Fruit fly (Drosophila melanogaster) Kc167 (cell line): ENCODE results near the gene Scsalpha1.

Experiments
- Myc ChIP-seq: fragments of >200 bp; optimal IDR thresholded peaks from 2 replicates; lab custom pipeline; 2017; ENCODE audit warnings: missing external identifiers
- Sin3A ChIP-seq: fragments of >200 bp; optimal IDR thresholded peaks from 2 replicates; lab custom pipeline; 2018; ENCODE audit warnings: missing external identifiers
- h ChIP-seq: fragments of >200 bp; optimal IDR thresholded peaks from 3 replicates; lab custom pipeline; 2018; ENCODE audit warnings: missing external identifiers
- insv ChIP-seq: fragments of >200 bp; optimal IDR thresholded peaks from 3 replicates; lab custom pipeline; 2018; ENCODE audit warnings: missing external identifiers
- psq ChIP-seq: fragments of >200 bp; optimal IDR thresholded peaks from 2 replicates; lab custom pipeline; 2017; ENCODE audit warnings: missing external identifiers
- ttk ChIP-seq: sonication (Bioruptor generic); optimal IDR thresholded peaks from 2 replicates; lab custom pipeline; 2017; ENCODE audit warnings: missing external identifiers

The Scsalpha1 gene

DNA sequence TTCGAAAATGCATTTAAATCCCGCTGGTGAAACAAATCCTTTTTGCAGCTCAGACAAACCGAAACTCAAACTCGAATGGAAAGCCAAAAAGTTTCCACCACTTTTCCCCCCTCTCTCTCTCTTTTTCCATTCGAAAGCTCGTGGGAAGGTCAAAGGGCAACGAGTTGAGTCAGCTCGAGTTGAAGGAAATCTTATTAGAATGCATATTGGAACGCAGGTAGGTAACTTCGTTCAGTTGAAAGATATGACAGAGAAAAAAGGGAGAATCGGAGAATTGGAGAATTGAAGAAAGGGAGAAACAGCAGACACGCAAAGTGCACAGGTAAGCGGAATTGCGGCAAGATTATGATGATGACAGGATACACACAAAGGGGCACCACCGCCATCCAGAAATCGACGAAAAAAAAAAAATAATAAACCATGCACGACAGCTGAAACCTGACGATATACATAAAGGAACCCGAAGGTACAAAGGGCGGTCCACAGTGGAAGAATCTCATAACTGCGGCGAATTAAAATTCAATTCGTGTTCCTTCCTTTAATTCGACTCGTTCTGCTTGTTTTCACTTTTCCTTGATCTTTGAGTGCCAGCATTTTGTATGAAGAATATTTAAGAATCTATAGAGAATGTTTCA lies 31.3 kb upstream of the Scsalpha1 start:
- TF ChIP-seq Sin3A = no peak
- no peak for TF ChIP-seq Myc (lab: Kevin White, UChicago)
- no peak for TF ChIP-seq h (lab: Kevin White, UChicago)
- no peak for TF ChIP-seq insv (lab: Kevin White, UChicago)
- no peak for TF ChIP-seq ttk (lab: Kevin White, UChicago)
- TF ChIP-seq psq (lab: Kevin White, UChicago) = no peak

- no peak for TF ChIP-seq ttk (lab: Kevin White, UChicago)
- TF ChIP-seq psq (lab: Kevin White, UChicago) = no peak
- no peak for TF ChIP-seq insv (lab: Kevin White, UChicago)
Measured at dm6 chr3L:3783436-3783835, 30.6 kb upstream of the Scsalpha1 start.

- no peak for TF ChIP-seq ttk (lab: Kevin White, UChicago)
- TF ChIP-seq Myc (lab: Kevin White, UChicago) = no peak
- no peak for TF ChIP-seq psq (lab: Kevin White, UChicago)
- TF ChIP-seq h (lab: Kevin White, UChicago) = no peak
- TF ChIP-seq Sin3A = no peak
- no peak for TF ChIP-seq insv (lab: Kevin White, UChicago)
Measured at dm6 chr3L:3784001-3784400, 30.0 kb upstream of the Scsalpha1 start.

- no peak for TF ChIP-seq Sin3A
- no peak for TF ChIP-seq Myc (lab: Kevin White, UChicago)
- no peak for TF ChIP-seq h (lab: Kevin White, UChicago)
- no peak for TF ChIP-seq psq (lab: Kevin White, UChicago)
- no peak for TF ChIP-seq insv (lab: Kevin White, UChicago)
- TF ChIP-seq ttk (lab: Kevin White, UChicago) = no peak
Measured at dm6 chr3L:3785002-3785661, 28.9 kb upstream of the Scsalpha1 start.

- TF ChIP-seq Myc (lab: Kevin White, UChicago) = no peak
- no peak for TF ChIP-seq ttk (lab: Kevin White, UChicago)
- no peak for TF ChIP-seq Sin3A
- no peak for TF ChIP-seq h (lab: Kevin White, UChicago)
- TF ChIP-seq insv (lab: Kevin White, UChicago) = no peak
- TF ChIP-seq psq (lab: Kevin White, UChicago) = no peak
Measured at dm6 chr3L:3785688-3786087, 28.3 kb upstream of the Scsalpha1 start.

DNA sequence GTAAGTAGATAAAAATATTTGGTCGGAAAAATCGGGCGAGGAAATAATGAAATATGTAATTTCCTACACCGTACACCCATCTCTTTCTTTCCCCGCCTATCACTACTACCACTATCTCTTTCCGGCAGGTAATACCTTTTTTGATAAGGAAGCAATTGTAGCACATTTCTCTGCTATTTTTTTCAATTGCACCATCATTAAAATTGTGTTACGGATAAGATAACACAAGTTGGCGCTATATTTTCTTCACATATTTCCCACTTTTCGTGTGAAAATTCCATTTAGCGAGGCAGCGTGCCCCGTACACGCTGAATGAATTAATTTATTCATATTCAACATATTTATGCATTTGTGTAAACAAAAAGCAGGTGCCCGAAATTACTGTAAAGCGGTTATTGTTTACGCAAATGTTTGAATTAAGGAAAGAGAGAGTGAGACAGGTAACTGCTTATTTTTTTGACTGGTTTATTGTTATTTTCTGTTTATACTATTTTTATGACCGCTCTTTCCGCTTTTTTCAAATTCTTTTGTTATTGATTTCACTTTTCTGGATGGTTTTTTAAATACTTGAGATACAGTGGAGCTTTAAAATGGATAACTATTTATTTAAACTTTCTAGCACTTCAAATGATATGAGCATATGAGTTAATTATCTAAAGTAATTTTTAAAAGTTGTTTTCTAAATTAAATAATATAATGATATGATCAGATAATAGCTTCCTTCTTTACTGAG lies 27.5 kb upstream of the Scsalpha1 start:
- TF ChIP-seq ttk (lab: Kevin White, UChicago) (no peak), insv (lab: Kevin White, UChicago) (no peak), Myc (lab: Kevin White, UChicago) (no peak), h (lab: Kevin White, UChicago) (no peak), Sin3A (no peak), psq (lab: Kevin White, UChicago) (no peak)

- TF ChIP-seq Myc (lab: Kevin White, UChicago) (no peak), ttk (lab: Kevin White, UChicago) (no peak)
Measured at dm6 chr3L:3787077-3787433, 27.0 kb upstream of the Scsalpha1 start.

dm6 chr3L:3787595-3788151 lies 26.3 kb upstream of the Scsalpha1 start:
- TF ChIP-seq insv (lab: Kevin White, UChicago) (no peak), Myc (lab: Kevin White, UChicago) (no peak), ttk (lab: Kevin White, UChicago) (no peak), h (lab: Kevin White, UChicago) (no peak), Sin3A (no peak), psq (lab: Kevin White, UChicago) (no peak)

DNA sequence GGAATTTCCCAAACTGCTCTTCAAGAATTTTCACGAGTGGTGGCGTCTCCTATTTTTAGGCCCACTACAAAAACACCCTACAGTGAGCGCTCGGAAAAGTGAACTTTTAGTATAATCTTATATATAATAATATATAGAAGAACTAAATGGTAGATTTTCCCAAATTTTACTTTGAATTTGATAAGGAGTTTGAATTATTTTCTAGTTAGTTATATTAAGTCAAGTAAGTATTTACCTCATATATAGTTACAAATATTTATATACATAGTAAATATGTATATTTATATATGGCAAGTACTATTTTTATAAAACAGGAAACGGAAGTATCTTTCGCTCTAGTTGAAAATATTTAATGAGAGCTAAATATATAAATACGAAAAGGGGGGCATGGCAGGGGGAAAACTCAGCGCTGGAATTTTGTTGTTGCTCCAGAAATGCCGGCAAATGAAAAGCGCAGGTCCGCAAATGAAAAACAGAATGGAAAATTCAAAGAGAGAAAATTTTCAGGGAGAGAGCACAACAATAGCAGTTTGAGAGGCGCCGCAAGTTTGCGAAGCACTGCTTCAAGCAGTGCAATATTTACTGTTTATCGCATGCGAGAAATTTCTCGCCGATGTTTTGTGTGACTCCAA lies 25.1 kb upstream of the Scsalpha1 start:
- TF ChIP-seq Sin3A = no peak
- TF ChIP-seq insv (lab: Kevin White, UChicago) = no peak
- TF ChIP-seq h (lab: Kevin White, UChicago) = no peak
- no peak for TF ChIP-seq psq (lab: Kevin White, UChicago)
- no peak for TF ChIP-seq ttk (lab: Kevin White, UChicago)
- no peak for TF ChIP-seq Myc (lab: Kevin White, UChicago)

DNA sequence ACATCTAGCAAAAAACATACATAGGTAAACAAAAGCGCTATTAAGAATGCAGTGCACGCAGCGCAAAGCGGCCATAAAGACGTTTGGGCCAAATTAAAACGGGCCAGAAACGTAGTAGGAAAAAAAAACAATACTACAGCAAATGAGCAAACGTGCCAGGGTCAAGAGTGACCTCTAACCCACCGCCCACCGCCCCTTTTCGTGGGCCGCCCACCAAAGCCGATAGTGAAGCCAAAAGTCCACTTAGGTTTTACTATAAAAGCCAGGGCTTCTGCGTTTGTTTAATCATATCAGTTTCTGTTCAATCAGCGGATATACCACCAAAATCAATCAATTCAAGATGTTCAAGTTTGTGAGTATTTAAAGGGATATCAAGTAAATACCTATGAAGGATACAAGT lies 23.5 kb upstream of the Scsalpha1 start, which contains the start of gene CG32266:
TSS of gene CG32266 (plus strand) at position 301 of the 400 bp plus-strand sequence.
- TF ChIP-seq h (lab: Kevin White, UChicago) (no peak), insv (lab: Kevin White, UChicago) (no peak), Sin3A (no peak), ttk (lab: Kevin White, UChicago) (no peak), psq (lab: Kevin White, UChicago) (no peak), Myc (lab: Kevin White, UChicago) (no peak)

DNA sequence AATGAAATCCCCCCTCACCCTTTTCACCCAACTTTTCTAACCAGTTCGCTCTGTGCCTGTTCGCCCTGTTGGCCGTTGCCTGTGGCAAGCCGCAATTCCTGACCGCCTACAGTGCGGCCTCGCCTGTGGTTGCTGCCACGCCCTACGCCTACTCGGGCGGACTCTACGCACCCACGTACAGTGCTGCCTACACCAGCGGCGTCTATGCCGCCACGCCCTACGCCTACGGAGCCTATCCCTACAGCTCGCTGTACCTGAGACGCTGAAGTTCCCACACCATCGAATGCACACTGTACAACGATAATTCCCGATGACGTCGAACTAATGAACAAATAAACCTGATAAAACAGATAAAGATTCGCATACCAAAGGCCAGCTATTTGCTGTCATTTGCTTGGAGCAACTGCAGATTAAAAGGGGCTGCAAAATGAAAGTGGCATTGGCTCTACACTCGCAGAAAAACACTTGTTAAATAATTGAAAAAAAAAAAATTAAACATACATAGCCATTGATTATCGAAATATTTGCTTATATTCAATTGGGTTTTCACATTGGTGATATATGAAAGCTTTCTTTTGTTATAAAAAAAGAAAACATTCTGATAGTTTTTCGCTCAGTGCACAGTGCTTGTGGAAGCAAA lies 22.8 kb upstream of the Scsalpha1 start:
- TF ChIP-seq ttk (lab: Kevin White, UChicago) (no peak), insv (lab: Kevin White, UChicago) (no peak), psq (lab: Kevin White, UChicago) (no peak), Myc (lab: Kevin White, UChicago) (no peak), Sin3A (no peak)
